Fruit fly (Drosophila melanogaster): ENCODE data around the gene Calx.

Calx gene

DNA sequence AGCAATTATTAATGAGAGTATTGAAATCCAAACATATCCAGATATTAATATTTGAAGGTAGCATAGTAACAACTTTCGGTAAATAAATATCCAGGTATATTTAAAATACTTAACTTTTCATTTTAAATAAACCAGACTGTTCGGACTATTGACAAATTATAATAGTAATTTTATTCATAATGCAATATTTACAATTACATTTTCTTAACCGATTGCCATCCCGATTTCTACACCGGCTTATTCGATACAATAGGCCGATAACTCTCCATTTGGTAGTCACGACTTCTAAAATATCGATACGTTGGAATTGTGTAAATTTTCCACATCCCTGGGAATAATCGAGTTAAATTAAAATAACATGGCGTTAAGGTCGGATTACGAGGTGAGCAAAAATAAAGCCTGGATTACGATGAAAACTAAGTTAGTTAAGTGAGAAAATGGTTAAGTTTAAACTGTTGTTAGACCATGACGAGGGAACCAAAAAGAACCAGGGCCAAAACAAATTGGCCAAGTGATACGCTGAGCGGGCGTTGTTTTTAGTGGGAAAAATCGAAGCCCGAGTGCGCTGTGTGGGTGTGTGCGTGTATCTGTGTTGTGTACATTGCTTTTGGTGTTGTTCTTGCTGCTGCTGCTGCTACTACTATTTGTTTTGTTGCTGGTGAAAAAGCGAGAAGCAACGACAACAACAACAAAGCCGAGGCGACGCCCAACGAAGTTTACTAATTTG, 29.4 kb upstream of the Calx start, which contains the start of gene Atpalpha (continued):
- TF ChIP-seq exex (tag; optimal IDR thresholded peaks at IDR 0.05) (no peak), disco-r (GFP tag; optimal IDR thresholded peaks at IDR 0.05) (no peak), gsb (GFP tag; IDR thresholded peaks at IDR 0.05) (no peak), CG4617 (GFP tag; optimal IDR thresholded peaks at IDR 0.05; ENCODE audit: borderline replicate concordance) (no peak), danr (GFP tag; IDR thresholded peaks at IDR 0.05) (no peak), az2 (GFP tag; optimal IDR thresholded peaks at IDR 0.05) (no peak), caup (GFP tag; optimal IDR thresholded peaks at IDR 0.05; ENCODE audit: severe bottlenecking) (no peak), unpg (GFP tag; optimal IDR thresholded peaks at IDR 0.05) (peak; percentile 12), ab (GFP tag; optimal IDR thresholded peaks at IDR 0.05) (no peak), CG2875 (GFP tag; optimal IDR thresholded peaks at IDR 0.05) (no peak), Taf1 (GFP tag; IDR thresholded peaks at IDR 0.05) (no peak), gcm (GFP tag; optimal IDR thresholded peaks at IDR 0.05) (no peak), run (tag; optimal IDR thresholded peaks at IDR 0.05) (no peak), sima (GFP tag; optimal IDR thresholded peaks at IDR 0.05) (no peak), CG1024 (GFP tag; IDR thresholded peaks at IDR 0.05) (no peak), MESR4 (GFP tag; optimal IDR thresholded peaks at IDR 0.05) (peak; percentile 89), Bteb2 (GFP tag; optimal IDR thresholded peaks at IDR 0.05) (no peak), CHES-1-like (GFP tag; optimal IDR thresholded peaks at IDR 0.05) (peak; percentile 7), CG4707 (GFP tag; optimal IDR thresholded peaks at IDR 0.05) (no peak), dysf (GFP tag; IDR thresholded peaks at IDR 0.05) (no peak), Mrtf (GFP tag; IDR thresholded peaks at IDR 0.05) (no peak), CG34376 (GFP tag; optimal IDR thresholded peaks at IDR 0.05) (peak; percentile 7), Aef1 (GFP tag; IDR thresholded peaks at IDR 0.05) (no peak), kay (GFP tag; optimal IDR thresholded peaks at IDR 0.05) (no peak), HmgZ (tag; optimal IDR thresholded peaks at IDR 0.05) (no peak), CG12219 (GFP tag; optimal IDR thresholded peaks at IDR 0.05) (no peak), Kr (GFP tag; optimal IDR thresholded peaks at IDR 0.05) (no peak), CG10462 (GFP tag; optimal IDR thresholded peaks at IDR 0.05) (no peak), mirr (GFP tag; optimal IDR thresholded peaks at IDR 0.05) (peak; percentile 8), sr (GFP tag; IDR thresholded peaks at IDR 0.05) (no peak), CG17385 (GFP tag; optimal IDR thresholded peaks at IDR 0.05) (no peak), Doc2 (GFP tag; IDR thresholded peaks at IDR 0.05) (no peak), Bdp1 (GFP tag; optimal IDR thresholded peaks at IDR 0.05) (no peak), dm (GFP tag; optimal IDR thresholded peaks at IDR 0.05) (peak; percentile 23), CG10654 (GFP tag; optimal IDR thresholded peaks at IDR 0.05) (no peak), gem (tag; optimal IDR thresholded peaks at IDR 0.05) (peak; percentile 19), bigmax (GFP tag; optimal IDR thresholded peaks at IDR 0.05) (peak; percentile 11), CG17361 (GFP tag; IDR thresholded peaks at IDR 0.05) (peak; percentile 38; the same call in 2 of the 3 replicates), tx (GFP tag; optimal IDR thresholded peaks at IDR 0.05) (no peak), onecut (GFP tag; IDR thresholded peaks at IDR 0.05) (peak; percentile 90), nerfin-1 (tag; optimal IDR thresholded peaks at IDR 0.05) (no peak), CG10274 (GFP tag; optimal IDR thresholded peaks at IDR 0.05) (no peak), Asciz (GFP tag; optimal IDR thresholded peaks at IDR 0.05) (peak; percentile 26), Dref (GFP tag; IDR thresholded peaks at IDR 0.05) (peak; percentile 98), H2.0 (GFP tag; IDR thresholded peaks at IDR 0.05) (no peak), YL-1 (GFP tag; optimal IDR thresholded peaks at IDR 0.05) (peak; percentile 79), CG13424 (tag; optimal IDR thresholded peaks at IDR 0.05) (no peak), CG6175 (GFP tag; IDR thresholded peaks at IDR 0.05) (no peak), CG11560 (tag; IDR thresholded peaks at IDR 0.05) (peak; percentile 99), maf-S (GFP tag; optimal IDR thresholded peaks at IDR 0.05) (no peak), HLHmδ (GFP tag; optimal IDR thresholded peaks at IDR 0.05) (no peak)
